Fruit fly (Drosophila melanogaster) whole organism, embryonic: ENCODE results near the gene kirre.

Experiments
- B-H2 ChIP-seq: fragments of 200-800 bp; sonication (Bioruptor generic); optimal IDR thresholded peaks from 2 replicates; lab custom pipeline; 2018; ENCODE audit warnings: missing biosample characterization, mild to moderate bottlenecking, missing genetic modification characterization
- CG10147 ChIP-seq: fragments of 200-800 bp; sonication (Bioruptor generic); optimal IDR thresholded peaks from 2 replicates; lab custom pipeline; 2019; ENCODE audit warnings: missing biosample characterization, mild to moderate bottlenecking, missing genetic modification characterization, moderate library complexity
- CG10209 ChIP-seq: fragments of 200-800 bp; sonication (Bioruptor generic); optimal IDR thresholded peaks from 3 replicates; lab custom pipeline; 2017; ENCODE audit warnings: missing biosample characterization, mild to moderate bottlenecking, missing genetic modification characterization, missing genetic modification reagents
- CG11247 ChIP-seq: fragments of 200-800 bp; sonication (Bioruptor generic); IDR thresholded peaks from 2 replicates; pipeline ENCODE4 v1.3.6; 2022; ENCODE audit warnings: missing biosample characterization, missing genetic modification characterization
- CG11398 ChIP-seq: fragments of 200-800 bp; sonication (Bioruptor generic); optimal IDR thresholded peaks from 2 replicates; lab custom pipeline; 2016; ENCODE audit warnings: missing biosample characterization, missing genetic modification characterization
- CG12104 ChIP-seq: fragments of 200-800 bp; sonication (Bioruptor generic); optimal IDR thresholded peaks from 3 replicates; lab custom pipeline; 2016; ENCODE audit warnings: missing biosample characterization, missing genetic modification characterization
- CG12155 ChIP-seq: fragments of 200-800 bp; sonication (Bioruptor generic); optimal IDR thresholded peaks from 3 replicates; lab custom pipeline; 2016; ENCODE audit warnings: missing biosample characterization, missing genetic modification characterization
- CG13287 ChIP-seq: fragments of 200-800 bp; sonication (Bioruptor generic); IDR thresholded peaks from 2 replicates; pipeline ENCODE4 v1.3.6; 2022; ENCODE audit warnings: missing biosample characterization, missing genetic modification characterization; ENCODE audit not compliant: partially characterized antibody
- CG14014 ChIP-seq: fragments of 200-800 bp; sonication (Bioruptor generic); IDR thresholded peaks from 2 replicates; pipeline ENCODE4 v1.3.6; 2022; ENCODE audit warnings: missing biosample characterization, missing genetic modification characterization
- CG14441 ChIP-seq: fragments of 200-800 bp; sonication (Bioruptor generic); IDR thresholded peaks from 2 replicates; pipeline ENCODE4 v1.3.6; 2022; ENCODE audit warnings: missing biosample characterization, missing genetic modification characterization
- CG14965 ChIP-seq: fragments of 200-800 bp; sonication (Bioruptor generic); optimal IDR thresholded peaks from 2 replicates; lab custom pipeline; 2016; ENCODE audit warnings: missing biosample characterization, missing genetic modification characterization, borderline replicate concordance
- CG15073 ChIP-seq: fragments of 200-800 bp; sonication (Bioruptor generic); optimal IDR thresholded peaks from 2 replicates; lab custom pipeline; 2016; ENCODE audit warnings: missing biosample characterization, missing genetic modification characterization
- CG15479 ChIP-seq: fragments of 200-800 bp; sonication (Bioruptor generic); optimal IDR thresholded peaks from 3 replicates; lab custom pipeline; 2019; ENCODE audit warnings: missing biosample characterization, mild to moderate bottlenecking, missing genetic modification characterization, moderate library complexity
- CG1602 ChIP-seq: fragments of 200-800 bp; sonication (Bioruptor generic); optimal IDR thresholded peaks from 3 replicates; lab custom pipeline; 2016; ENCODE audit warnings: missing biosample characterization, missing genetic modification characterization
- CG17186 ChIP-seq: fragments of 200-800 bp; sonication (Bioruptor generic); optimal IDR thresholded peaks from 3 replicates; lab custom pipeline; 2017; ENCODE audit warnings: missing biosample characterization, missing genetic modification reagents, missing genetic modification characterization
- CG17359 ChIP-seq: fragments of 200-800 bp; sonication (Bioruptor generic); optimal IDR thresholded peaks from 3 replicates; lab custom pipeline; 2018; ENCODE audit warnings: missing biosample characterization, mild to moderate bottlenecking, missing genetic modification characterization, moderate library complexity
- CG17568 ChIP-seq: fragments of 200-800 bp; sonication (Bioruptor generic); optimal IDR thresholded peaks from 2 replicates; lab custom pipeline; 2018; ENCODE audit warnings: missing biosample characterization, mild to moderate bottlenecking, missing genetic modification characterization, moderate library complexity
- CG2199 ChIP-seq: fragments of 200-800 bp; sonication (Bioruptor generic); IDR thresholded peaks from 3 replicates; pipeline ENCODE4 v1.3.6; 2022; ENCODE audit warnings: missing biosample characterization, missing genetic modification characterization
- CG3838 ChIP-seq: fragments of 200-800 bp; sonication (Bioruptor generic); optimal IDR thresholded peaks from 3 replicates; lab custom pipeline; 2016; ENCODE audit warnings: missing biosample characterization, missing genetic modification characterization
- CG4820 ChIP-seq: fragments of 200-800 bp; sonication (Bioruptor generic); optimal IDR thresholded peaks from 3 replicates; lab custom pipeline; 2016; ENCODE audit warnings: missing biosample characterization, missing genetic modification characterization
- CG5245 ChIP-seq: fragments of 200-800 bp; sonication (Bioruptor generic); optimal IDR thresholded peaks from 3 replicates; lab custom pipeline; 2016; ENCODE audit warnings: missing biosample characterization, missing genetic modification characterization
- CG6654 ChIP-seq: fragments of 200-800 bp; sonication (Bioruptor generic); optimal IDR thresholded peaks from 2 replicates; lab custom pipeline; 2017; ENCODE audit warnings: missing biosample characterization, mild to moderate bottlenecking, missing genetic modification characterization
- CG6765 ChIP-seq: fragments of 200-800 bp; sonication (Bioruptor generic); optimal IDR thresholded peaks from 3 replicates; lab custom pipeline; 2017; ENCODE audit warnings: missing biosample characterization, mild to moderate bottlenecking, missing genetic modification characterization
- CG8359 ChIP-seq: fragments of 200-800 bp; sonication (Bioruptor generic); optimal IDR thresholded peaks from 2 replicates; lab custom pipeline; 2017; ENCODE audit warnings: missing biosample characterization, mild to moderate bottlenecking, missing genetic modification characterization, borderline replicate concordance
- CG9437 ChIP-seq: fragments of 200-800 bp; sonication (Bioruptor generic); optimal IDR thresholded peaks from 2 replicates; lab custom pipeline; 2018; ENCODE audit warnings: missing biosample characterization, mild to moderate bottlenecking, missing genetic modification characterization
- Dp ChIP-seq: fragments of 200-800 bp; sonication (Bioruptor generic); optimal IDR thresholded peaks from 2 replicates; lab custom pipeline; 2018; ENCODE audit warnings: missing biosample characterization, mild to moderate bottlenecking, missing genetic modification characterization, moderate library complexity
- Gsc ChIP-seq: fragments of 200-800 bp; sonication (Bioruptor generic); IDR thresholded peaks from 2 replicates; pipeline ENCODE4 v1.3.6; 2022; ENCODE audit warnings: missing biosample characterization, missing genetic modification characterization
- MESR4 ChIP-seq: fragments of 200-800 bp; sonication (Bioruptor generic); optimal IDR thresholded peaks from 2 replicates; lab custom pipeline; 2018; ENCODE audit warnings: missing biosample characterization, mild to moderate bottlenecking, missing genetic modification characterization, moderate library complexity
- Mad ChIP-seq: fragments of 200-800 bp; sonication (Bioruptor generic); optimal IDR thresholded peaks from 2 replicates; lab custom pipeline; 2016; ENCODE audit warnings: missing biosample characterization, missing genetic modification characterization
- NC2β ChIP-seq: fragments of 200-800 bp; sonication (Bioruptor generic); optimal IDR thresholded peaks from 2 replicates; lab custom pipeline; 2016; ENCODE audit warnings: missing biosample characterization, missing genetic modification characterization
- Poxn ChIP-seq: fragments of 200-800 bp; sonication (Bioruptor generic); IDR thresholded peaks from 2 replicates; pipeline ENCODE4 v1.3.6; 2022; ENCODE audit warnings: missing biosample characterization, missing genetic modification characterization
- Rfx ChIP-seq: fragments of 200-800 bp; sonication (Bioruptor generic); IDR thresholded peaks from 2 replicates; pipeline ENCODE4 v1.3.6; 2022; ENCODE audit warnings: missing biosample characterization, missing genetic modification characterization
- Sin3A ChIP-seq: fragments of >200 bp; optimal IDR thresholded peaks from 2 replicates; lab custom pipeline; 2018
- Six4 ChIP-seq: fragments of 200-800 bp; sonication (Bioruptor generic); optimal IDR thresholded peaks from 2 replicates; lab custom pipeline; 2016; ENCODE audit warnings: missing biosample characterization, missing genetic modification characterization
- Sry-β ChIP-seq: fragments of 200-800 bp; sonication (Bioruptor generic); optimal IDR thresholded peaks from 2 replicates; lab custom pipeline; 2018; ENCODE audit warnings: missing biosample characterization, mild to moderate bottlenecking, missing genetic modification characterization, moderate library complexity
- TFAM ChIP-seq: fragments of 200-800 bp; sonication (Bioruptor generic); optimal IDR thresholded peaks from 2 replicates; lab custom pipeline; 2017; ENCODE audit warnings: missing biosample characterization, missing genetic modification characterization, inconsistent platforms
- Usf ChIP-seq: fragments of 200-800 bp; sonication (Bioruptor generic); optimal IDR thresholded peaks from 2 replicates; lab custom pipeline; 2017; ENCODE audit warnings: missing genotype, missing biosample characterization, missing genetic modification characterization
- Vsx1 ChIP-seq: fragments of 200-800 bp; sonication (Bioruptor generic); optimal IDR thresholded peaks from 2 replicates; lab custom pipeline; 2017; ENCODE audit warnings: missing biosample characterization, mild to moderate bottlenecking, missing genetic modification characterization, missing genetic modification reagents
- Xrp1 ChIP-seq: fragments of 200-800 bp; sonication (Bioruptor generic); IDR thresholded peaks from 2 replicates; pipeline ENCODE4 v1.3.6; 2022; ENCODE audit warnings: missing biosample characterization, missing genetic modification characterization
- chinmo ChIP-seq: fragments of 200-800 bp; sonication (Bioruptor generic); IDR thresholded peaks from 4 replicates; pipeline ENCODE4 v1.3.6; 2022; ENCODE audit warnings: missing biosample characterization, missing genetic modification characterization; ENCODE audit not compliant: partially characterized antibody
- chm ChIP-seq: fragments of 200-800 bp; sonication (Bioruptor generic); IDR thresholded peaks from 2 replicates; pipeline ENCODE4 v1.3.6; 2022; ENCODE audit warnings: missing biosample characterization, missing genetic modification characterization
- dpn ChIP-seq, 2 experiments: fragments of 200-800 bp; sonication (Bioruptor generic); optimal IDR thresholded peaks; 3 replicates each; lab custom pipeline; 2016; ENCODE audit warnings: missing biosample characterization in 2 of 2, missing genetic modification characterization in 2 of 2
- grn ChIP-seq: fragments of 200-800 bp; sonication (Bioruptor generic); optimal IDR thresholded peaks from 3 replicates; lab custom pipeline; 2017; ENCODE audit warnings: missing biosample characterization, missing genetic modification characterization
- ind ChIP-seq: fragments of 200-800 bp; sonication (Bioruptor generic); optimal IDR thresholded peaks from 3 replicates; lab custom pipeline; 2016; ENCODE audit warnings: missing biosample characterization, missing genetic modification characterization
- nom ChIP-seq: fragments of 200-800 bp; sonication (Bioruptor generic); optimal IDR thresholded peaks from 2 replicates; lab custom pipeline; 2017; ENCODE audit warnings: missing biosample characterization, missing genetic modification characterization, mild to moderate bottlenecking, moderate library complexity, missing genetic modification reagents
- p53 ChIP-seq: fragments of 200-800 bp; sonication (Bioruptor generic); optimal IDR thresholded peaks from 2 replicates; lab custom pipeline; 2016; ENCODE audit warnings: missing biosample characterization, missing genetic modification characterization
- seq ChIP-seq: fragments of 200-800 bp; sonication (Bioruptor generic); IDR thresholded peaks from 2 replicates; pipeline ENCODE4 v1.3.6; 2022; ENCODE audit warnings: missing biosample characterization, missing genetic modification characterization
- slou ChIP-seq: fragments of 200-800 bp; sonication (Bioruptor generic); optimal IDR thresholded peaks from 3 replicates; lab custom pipeline; 2016; ENCODE audit warnings: missing biosample characterization, missing genetic modification characterization
- stc ChIP-seq: fragments of 200-800 bp; sonication (Bioruptor generic); IDR thresholded peaks from 2 replicates; pipeline ENCODE4 v1.3.6; 2022; ENCODE audit warnings: missing biosample characterization, missing genetic modification characterization
- tgo ChIP-seq: fragments of 200-800 bp; sonication (Bioruptor generic); IDR thresholded peaks from 3 replicates; pipeline ENCODE4 v1.3.6; 2022; ENCODE audit warnings: missing biosample characterization, missing genetic modification characterization
- trem ChIP-seq: fragments of 200-800 bp; optimal IDR thresholded peaks from 3 replicates; lab custom pipeline; 2019; ENCODE audit warnings: missing biosample characterization, mild to moderate bottlenecking, missing genetic modification characterization, moderate library complexity

kirre gene

dm6 chrX:3019334-3019978 is 279.3 kb downstream of the kirre start (continued):
- TF ChIP-seq CG8359 (no peak), CG12155 (GFP tag; lab: Kevin White, UChicago) (no peak), tgo (peak; percentile 67; the same call in 2 of the 3 replicates), CG11398 (no peak), CG9437 (GFP tag; lab: Kevin White, UChicago) (peak; percentile 38), MESR4 (GFP tag; lab: Kevin White, UChicago) (no peak), Gsc (GFP tag; lab: Robert Waterston, UW) (no peak), CG5245 (GFP tag; lab: Kevin White, UChicago) (no peak), Dp (GFP tag; lab: Kevin White, UChicago) (no peak), Usf (GFP tag; lab: Kevin White, UChicago) (no peak), CG13287 (GFP tag; lab: Robert Waterston, UW) (no peak), Xrp1 (GFP tag; lab: Robert Waterston, UW) (no peak), CG17186 (GFP tag; lab: Kevin White, UChicago) (no peak), dpn (GFP tag; optimal IDR thresholded peaks at IDR 0.05; lab: Kevin White, UChicago) (peak in 1 of 2 experiments; percentile 62), grn (GFP tag; lab: Kevin White, UChicago) (no peak), CG17568 (GFP tag; lab: Kevin White, UChicago) (no peak), CG2199 (no peak), CG15073 (GFP tag; lab: Kevin White, UChicago) (no peak), CG3838 (no peak), CG11247 (GFP tag; lab: Robert Waterston, UW) (no peak), Poxn (GFP tag; lab: Robert Waterston, UW) (no peak), Rfx (GFP tag; lab: Robert Waterston, UW) (peak; percentile 72), NC2β (no peak), CG12104 (GFP tag; lab: Kevin White, UChicago) (no peak), CG14965 (GFP tag; lab: Kevin White, UChicago) (no peak), CG14014 (GFP tag; lab: Robert Waterston, UW) (peak; percentile 60), trem (tag; lab: Kevin White, UChicago) (no peak), chm (GFP tag; lab: Robert Waterston, UW) (no peak), ind (GFP tag; lab: Kevin White, UChicago) (peak; percentile 42), CG1602 (GFP tag; lab: Kevin White, UChicago) (peak; percentile 31), CG6765 (no peak), p53 (GFP tag; lab: Kevin White, UChicago) (no peak), CG15479 (GFP tag; lab: Kevin White, UChicago) (no peak), seq (GFP tag; lab: Robert Waterston, UW) (peak; percentile 71), Sin3A (no peak), Mad (no peak), TFAM (no peak), CG6654 (GFP tag; lab: Kevin White, UChicago) (no peak), nom (GFP tag; lab: Kevin White, UChicago) (no peak), CG17359 (tag; lab: Kevin White, UChicago) (peak; percentile 72), slou (GFP tag; lab: Kevin White, UChicago) (no peak), CG10209 (GFP tag; lab: Kevin White, UChicago) (peak; percentile 50), Sry-β (GFP tag; lab: Kevin White, UChicago) (no peak), Six4 (GFP tag; lab: Kevin White, UChicago) (no peak), CG4820 (no peak), B-H2 (GFP tag; lab: Kevin White, UChicago) (no peak), stc (peak; percentile 55), Vsx1 (GFP tag; lab: Kevin White, UChicago) (no peak), CG14441 (GFP tag; lab: Robert Waterston, UW) (peak; percentile 76), chinmo (0 out of 4 replicates have a peak, but pooled peaks have one; percentile 13), CG10147 (GFP tag; lab: Kevin White, UChicago) (peak; percentile 46)
